Worm (Caenorhabditis elegans): Measurements from ENCODE around the gene C05G5.1.

C05G5.1 gene

DNA sequence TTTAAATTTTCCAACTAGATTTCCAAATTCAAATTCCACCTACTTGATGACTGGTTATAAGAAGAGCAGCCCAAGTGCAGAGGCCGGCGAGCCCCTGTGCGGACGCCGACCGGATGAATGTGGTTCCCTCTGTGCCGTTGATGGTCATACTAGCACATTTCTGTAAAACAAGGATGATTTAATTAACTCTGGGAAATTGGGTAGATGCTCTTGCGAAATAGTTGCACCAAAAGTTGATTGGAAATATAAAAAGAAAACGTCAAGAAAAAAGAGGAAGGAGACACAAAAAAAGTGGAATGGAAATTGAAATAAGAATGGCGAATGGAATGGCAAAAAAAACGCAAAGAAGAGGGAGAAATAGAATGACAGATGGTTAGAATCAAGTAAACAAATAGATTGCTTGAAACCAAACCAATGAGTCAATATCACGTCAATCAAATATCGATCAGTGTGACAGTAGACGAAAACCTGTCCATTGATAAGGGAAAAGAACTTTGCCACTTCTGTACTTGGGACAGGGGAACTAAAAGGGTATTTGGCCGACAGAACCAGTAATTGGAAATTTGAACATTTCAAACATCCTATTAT, 33.1 kb downstream of the C05G5.1 start, which contains the start of gene tmem-184:
Gene tmem-184 (minus strand): TSS at position 164 of the 588 bp plus-strand sequence.
- peak; percentile 9 for TF ChIP-seq nhr-71 (tag; optimal IDR thresholded peaks at IDR 0.05)
- peak; percentile 64 for TF ChIP-seq nhr-85 (tag)
- peak in 2 of 6 experiments; percentile 7 to 26 for TF ChIP-seq elt-3 (tag; optimal IDR thresholded peaks at IDR 0.05)
- TF ChIP-seq xbp-1 (tag; optimal IDR thresholded peaks at IDR 0.05) = no peak
- TF ChIP-seq efl-1 (optimal IDR thresholded peaks at IDR 0.05) = no peak
- peak in 1 of 2 experiments; percentile 86 for TF ChIP-seq efl-1 (GFP tag; optimal IDR thresholded peaks at IDR 0.05 in 1 of 2)
- TF ChIP-seq jun-1 (tag; optimal IDR thresholded peaks at IDR 0.05) = no peak
- peak; percentile 62 for TF ChIP-seq dsc-1 (tag; optimal IDR thresholded peaks at IDR 0.05)
- peak; percentile 9 for TF ChIP-seq elt-2 (tag; optimal IDR thresholded peaks at IDR 0.05)
- TF ChIP-seq lin-14 (GFP tag; optimal IDR thresholded peaks at IDR 0.05) = peak; percentile 57
- no peak for TF ChIP-seq pag-3 (tag; optimal IDR thresholded peaks at IDR 0.05; ENCODE audit: borderline replicate concordance, insufficient read depth)
- TF ChIP-seq nhr-90 (tag; optimal IDR thresholded peaks at IDR 0.05; ENCODE audit: poor library complexity) = no peak
- TF ChIP-seq fkh-8 (tag; optimal IDR thresholded peaks at IDR 0.05) = no peak
- peak in 1 of 2 experiments; percentile 39 for TF ChIP-seq lin-35 (GFP tag; optimal IDR thresholded peaks at IDR 0.05)

DNA sequence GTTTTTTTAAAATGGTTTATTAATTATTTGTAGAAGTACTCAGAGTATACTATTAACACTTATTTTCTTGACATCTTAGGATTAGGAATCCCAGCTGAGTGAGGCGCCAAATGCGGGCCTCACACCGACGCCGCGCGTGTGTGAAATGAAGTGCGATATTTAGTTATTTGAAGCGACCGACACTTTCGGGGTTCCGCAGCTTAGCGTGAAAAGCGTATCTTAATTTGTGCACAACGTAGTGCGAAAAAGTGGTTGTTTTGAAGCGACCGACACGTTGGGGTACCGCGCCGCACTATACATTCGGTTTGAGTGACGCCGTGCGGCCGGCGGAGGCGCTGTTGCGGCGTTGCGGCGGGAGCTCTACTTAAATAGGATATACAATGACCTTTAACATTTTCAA, 35.0 kb downstream of the C05G5.1 start:
- no peak for TF ChIP-seq hlh-17 (GFP tag; optimal IDR thresholded peaks at IDR 0.05; ENCODE audit: borderline replicate concordance)
- no peak for TF ChIP-seq efl-1 (optimal IDR thresholded peaks at IDR 0.05)
- TF ChIP-seq efl-1 (GFP tag; optimal IDR thresholded peaks at IDR 0.05 in 1 of 2) = peak in 1 of 2 experiments; percentile 9
- peak; percentile 74 for TF ChIP-seq snpc-4 (tag; optimal IDR thresholded peaks at IDR 0.05)
- no peak for TF ChIP-seq lir-3 (tag; optimal IDR thresholded peaks at IDR 0.05; ENCODE audit: poor library complexity)
- no peak for TF ChIP-seq egl-13 (tag; optimal IDR thresholded peaks at IDR 0.05)
- no peak for TF ChIP-seq lin-14 (GFP tag; optimal IDR thresholded peaks at IDR 0.05)
- TF ChIP-seq fos-1 (tag; optimal IDR thresholded peaks at IDR 0.05) = no peak
- TF ChIP-seq ceh-88 (GFP tag; IDR thresholded peaks at IDR 0.05) = no peak
- TF ChIP-seq fkh-10 (GFP tag; optimal IDR thresholded peaks at IDR 0.05) = no peak
- no peak for TF ChIP-seq nhr-237 (tag; optimal IDR thresholded peaks at IDR 0.05)

DNA sequence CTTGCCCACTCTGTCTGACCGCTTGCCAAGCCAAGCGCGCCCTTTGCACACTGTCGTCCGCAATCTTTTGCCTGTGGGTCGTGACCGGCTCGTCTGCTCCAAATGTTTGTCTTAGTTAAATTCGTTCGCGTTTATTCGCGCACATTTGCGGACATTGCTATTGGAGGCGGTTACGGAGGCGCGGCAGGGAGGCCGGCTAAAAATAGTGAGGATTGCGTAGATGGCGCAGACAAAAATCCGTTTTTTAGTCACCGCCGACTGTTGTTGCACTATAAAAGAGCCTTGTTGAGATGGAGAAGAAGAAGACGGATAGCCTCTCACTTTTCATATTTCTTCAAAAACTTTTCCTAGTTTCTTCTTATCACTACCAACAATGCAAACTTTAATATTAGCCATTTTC, 38.4 kb downstream of the C05G5.1 start, which contains the start of gene F40E10.5:
Gene F40E10.5 (plus strand): TSS at position 301 of the 400 bp plus-strand sequence.
- TF ChIP-seq lin-15B (tag; optimal IDR thresholded peaks at IDR 0.05) (no peak), ceh-82 (tag; optimal IDR thresholded peaks at IDR 0.05) (no peak), unc-130 (tag; optimal IDR thresholded peaks at IDR 0.05) (no peak), lin-35 (GFP tag; optimal IDR thresholded peaks at IDR 0.05) (no peak), elt-2 (tag; optimal IDR thresholded peaks at IDR 0.05) (no peak), nhr-19 (GFP tag; conservative IDR thresholded peaks at IDR 0.05) (no peak), xbp-1 (tag; optimal IDR thresholded peaks at IDR 0.05) (no peak), C34B4.2 (tag; optimal IDR thresholded peaks at IDR 0.05) (no peak), fkh-8 (tag; optimal IDR thresholded peaks at IDR 0.05) (no peak), vab-15 (tag; optimal IDR thresholded peaks at IDR 0.05) (no peak), lir-3 (tag; optimal IDR thresholded peaks at IDR 0.05; ENCODE audit: poor library complexity) (no peak)

DNA sequence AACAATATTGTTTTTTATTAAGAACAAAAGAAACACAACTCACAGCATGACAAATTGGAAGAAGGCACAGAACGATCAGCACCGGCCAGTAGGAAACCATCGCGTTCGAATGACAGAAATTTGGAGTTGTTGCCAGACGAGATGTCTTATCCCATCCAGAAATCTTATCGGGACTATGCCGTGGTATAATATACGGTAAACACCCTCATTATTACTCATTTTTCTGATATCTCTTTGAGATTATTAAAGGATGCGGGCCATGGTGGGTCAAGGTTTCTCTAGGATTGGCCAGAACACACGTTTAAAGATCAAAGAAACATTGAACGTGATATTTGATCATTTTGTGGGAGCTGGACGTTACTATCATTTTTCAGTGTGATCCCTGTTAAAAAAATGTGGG, 40.1 kb downstream of the C05G5.1 start, which contains the start of gene hch-1:
Gene hch-1 (minus strand): TSS at position 112 of the 400 bp plus-strand sequence.
- TF ChIP-seq hlh-4 (tag; optimal IDR thresholded peaks at IDR 0.05) (no peak), grh-1 (GFP tag; IDR thresholded peaks at IDR 0.05) (no peak), unc-86 (tag; optimal IDR thresholded peaks at IDR 0.05) (no peak)

DNA sequence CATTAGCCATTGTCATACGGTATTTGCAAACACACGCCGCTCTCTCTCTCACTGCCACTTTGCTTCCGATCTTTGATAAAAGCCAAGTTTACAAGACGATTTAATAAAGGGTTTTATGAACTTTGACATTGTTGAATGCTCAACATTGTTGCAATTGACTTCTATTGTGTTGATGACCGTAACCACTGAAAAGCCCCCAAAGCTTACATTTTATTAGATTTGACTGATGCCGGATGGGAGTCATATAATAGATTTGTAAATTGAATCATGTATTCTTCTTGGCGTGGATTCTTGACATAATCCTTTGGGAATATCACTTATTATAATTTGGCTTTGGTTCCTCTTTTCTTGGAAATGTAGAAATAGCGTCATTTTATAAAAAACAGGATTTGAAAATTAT, 44.0 kb downstream of the C05G5.1 start:
- peak; percentile 42 for TF ChIP-seq lin-14 (GFP tag; optimal IDR thresholded peaks at IDR 0.05)
- TF ChIP-seq snu-23 (GFP tag; optimal IDR thresholded peaks at IDR 0.05) = no peak

All from whole organism, L1 larva.